Worm (Caenorhabditis elegans) whole organism, L4/young adult: ENCODE data around the gene ent-4.

Experiments
- W03F9.2 ChIP-seq: fragments of 150-350 bp; optimal IDR thresholded peaks from 2 replicates; lab custom pipeline; 2014; ENCODE audit warnings: missing biosample characterization, missing genetic modification characterization
- dao-5 ChIP-seq: sonication (generic microtip); optimal IDR thresholded peaks from 2 replicates; lab custom pipeline; 2016; ENCODE audit warnings: missing genotype, missing genetic modification characterization, moderate library complexity, missing compliant biosample characterization
- him-1 ChIP-seq: sonication (generic microtip); optimal IDR thresholded peaks from 2 replicates; lab custom pipeline; 2016; ENCODE audit warnings: missing genotype, missing genetic modification reagents, missing genetic modification characterization, missing compliant biosample characterization

The ent-4 gene

ce11 chrIV:13699384-13699788 lies 27.3 kb upstream of the ent-4 start:
- TF ChIP-seq dao-5 (tag; lab: Kevin White, UChicago) = no peak
- TF ChIP-seq W03F9.2 (tag; lab: Kevin White, UChicago) = no peak
- TF ChIP-seq him-1 (tag; lab: Kevin White, UChicago) = no peak

- TF ChIP-seq him-1 (tag; lab: Kevin White, UChicago) (no peak), W03F9.2 (tag; lab: Kevin White, UChicago) (no peak), dao-5 (tag; lab: Kevin White, UChicago) (no peak)
Observed at ce11 chrIV:13700847-13701246, 25.9 kb upstream of the ent-4 start.

- TF ChIP-seq him-1 (tag; lab: Kevin White, UChicago) = no peak
- TF ChIP-seq dao-5 (tag; lab: Kevin White, UChicago) = no peak
- TF ChIP-seq W03F9.2 (tag; lab: Kevin White, UChicago) = no peak
Observed at ce11 chrIV:13701472-13701871, 25.3 kb upstream of the ent-4 start.

ce11 chrIV:13702681-13703080 lies 24.0 kb upstream of the ent-4 start:
- no peak for TF ChIP-seq W03F9.2 (tag; lab: Kevin White, UChicago)
- no peak for TF ChIP-seq him-1 (tag; lab: Kevin White, UChicago)
- no peak for TF ChIP-seq dao-5 (tag; lab: Kevin White, UChicago)

- TF ChIP-seq him-1 (tag; lab: Kevin White, UChicago) = no peak
- no peak for TF ChIP-seq W03F9.2 (tag; lab: Kevin White, UChicago)
- TF ChIP-seq dao-5 (tag; lab: Kevin White, UChicago) = no peak
Observed at ce11 chrIV:13703828-13704425, 22.8 kb upstream of the ent-4 start, which contains the start of gene tlp-1. Gene tlp-1 (minus strand): TSS chrIV:13704082.

- TF ChIP-seq him-1 (tag; lab: Kevin White, UChicago) (no peak), dao-5 (tag; lab: Kevin White, UChicago) (no peak), W03F9.2 (tag; lab: Kevin White, UChicago) (no peak)
Observed at ce11 chrIV:13707894-13708293, 18.8 kb upstream of the ent-4 start.

- TF ChIP-seq dao-5 (tag; lab: Kevin White, UChicago) (no peak), him-1 (tag; lab: Kevin White, UChicago) (no peak), W03F9.2 (tag; lab: Kevin White, UChicago) (no peak)
Observed at ce11 chrIV:13709069-13709640, 17.6 kb upstream of the ent-4 start.

- TF ChIP-seq him-1 (tag; lab: Kevin White, UChicago) (no peak), W03F9.2 (tag; lab: Kevin White, UChicago) (no peak), dao-5 (tag; lab: Kevin White, UChicago) (no peak)
Observed at ce11 chrIV:13710367-13710766, 16.4 kb upstream of the ent-4 start.

ce11 chrIV:13716279-13716678 lies 10.5 kb upstream of the ent-4 start, which contains the start of gene C47A4.1:
Gene C47A4.1 (minus strand): TSS chrIV:13716379.
- TF ChIP-seq W03F9.2 (tag; lab: Kevin White, UChicago) (no peak), dao-5 (tag; lab: Kevin White, UChicago) (no peak), him-1 (tag; lab: Kevin White, UChicago) (no peak)

ce11 chrIV:13716735-13717134 lies 10.0 kb upstream of the ent-4 start:
- TF ChIP-seq dao-5 (tag; lab: Kevin White, UChicago) (no peak), him-1 (tag; lab: Kevin White, UChicago) (no peak), W03F9.2 (tag; lab: Kevin White, UChicago) (no peak)

ce11 chrIV:13718918-13719317 lies 7.8 kb upstream of the ent-4 start:
- TF ChIP-seq him-1 (tag; lab: Kevin White, UChicago) (no peak), W03F9.2 (tag; lab: Kevin White, UChicago) (no peak), dao-5 (tag; lab: Kevin White, UChicago) (no peak)

- no peak for TF ChIP-seq dao-5 (tag; lab: Kevin White, UChicago)
- no peak for TF ChIP-seq him-1 (tag; lab: Kevin White, UChicago)
- no peak for TF ChIP-seq W03F9.2 (tag; lab: Kevin White, UChicago)
Observed at ce11 chrIV:13721000-13721399, 5.7 kb upstream of the ent-4 start.

- TF ChIP-seq him-1 (tag; lab: Kevin White, UChicago) (no peak), W03F9.2 (tag; lab: Kevin White, UChicago) (peak; percentile 39)
Observed at ce11 chrIV:13725201-13725600, 1.5 kb upstream of the ent-4 start.

- TF ChIP-seq dao-5 (tag; lab: Kevin White, UChicago) (no peak), W03F9.2 (tag; lab: Kevin White, UChicago) (no peak), him-1 (tag; lab: Kevin White, UChicago) (no peak)
Observed at ce11 chrIV:13727865-13728264, 1.1 kb downstream of the ent-4 start.
